Fruit fly (Drosophila melanogaster): ENCODE results near the gene sip2.

The sip2 gene

dm6 chr2L:6950096-6950495 lies 13.8 kb downstream of the sip2 start, which contains the start of the genes Gas41 and SA1 (continued):
- TF ChIP-seq Hr78 (GFP tag; optimal IDR thresholded peaks at IDR 0.05) (no peak), CG6272 (GFP tag; IDR thresholded peaks at IDR 0.05) (peak; percentile 96), CG16813 (GFP tag; IDR thresholded peaks at IDR 0.05; ENCODE audit: partially characterized antibody) (peak; percentile 76), E2f1 (GFP tag; IDR thresholded peaks at IDR 0.05) (peak; percentile 91), vnd (GFP tag; IDR thresholded peaks at IDR 0.05; ENCODE audit: partially characterized antibody) (peak; percentile 76), ewg (GFP tag; optimal IDR thresholded peaks at IDR 0.05) (peak; percentile 33), cwo (GFP tag; optimal IDR thresholded peaks at IDR 0.05) (peak; percentile 72), zfh1 (GFP tag; IDR thresholded peaks at IDR 0.05) (no peak), NFAT (GFP tag; IDR thresholded peaks at IDR 0.05) (peak; percentile 88), Taf1 (GFP tag; IDR thresholded peaks at IDR 0.05) (0 out of 2 replicates have a peak, but pooled peaks have one; percentile 35), ci (GFP tag; IDR thresholded peaks at IDR 0.05) (peak; percentile 88), dysf (GFP tag; IDR thresholded peaks at IDR 0.05) (no peak), hkb (optimal IDR thresholded peaks at IDR 0.05) (no peak), hkb (GFP tag; IDR thresholded peaks at IDR 0.05) (no peak), unc-4 (GFP tag; IDR thresholded peaks at IDR 0.05; ENCODE audit: partially characterized antibody) (peak; percentile 86), vfl (GFP tag; optimal IDR thresholded peaks at IDR 0.05) (peak; percentile 72), Atf6 (GFP tag; IDR thresholded peaks at IDR 0.05) (no peak), CG30403 (GFP tag; optimal IDR thresholded peaks at IDR 0.05) (peak; percentile 95), Adf1 (GFP tag; IDR thresholded peaks at IDR 0.05) (peak; percentile 34), CG4282 (GFP tag; optimal IDR thresholded peaks at IDR 0.05) (no peak), CG13287 (GFP tag; IDR thresholded peaks at IDR 0.05; ENCODE audit: partially characterized antibody) (peak; percentile 90), shn (GFP tag; optimal IDR thresholded peaks at IDR 0.05) (peak; percentile 24), CG8765 (GFP tag; IDR thresholded peaks at IDR 0.05) (peak; percentile 67), CG3995 (GFP tag; optimal IDR thresholded peaks at IDR 0.05) (peak; percentile 32), ind (GFP tag; optimal IDR thresholded peaks at IDR 0.05) (peak; percentile 92), amos (GFP tag; IDR thresholded peaks at IDR 0.05; ENCODE audit: partially characterized antibody) (peak; percentile 70; the same call in 1 of the 2 replicates), pnt (GFP tag; optimal IDR thresholded peaks at IDR 0.05) (peak; percentile 48), CG10366 (GFP tag; IDR thresholded peaks at IDR 0.05) (no peak), ara (GFP tag; IDR thresholded peaks at IDR 0.05) (peak; percentile 81), Nf-YA (GFP tag; IDR thresholded peaks at IDR 0.05) (no peak), CG7372 (GFP tag; IDR thresholded peaks at IDR 0.05) (peak; percentile 80), yki (optimal IDR thresholded peaks at IDR 0.05) (no peak), dm (GFP tag; optimal IDR thresholded peaks at IDR 0.05) (peak; percentile 11), br (optimal IDR thresholded peaks at IDR 0.05) (no peak), CG2875 (GFP tag; optimal IDR thresholded peaks at IDR 0.05) (peak; percentile 60), CG10431 (GFP tag; optimal IDR thresholded peaks at IDR 0.05) (no peak), Dad (GFP tag; optimal IDR thresholded peaks at IDR 0.05) (no peak), CG12299 (tag; optimal IDR thresholded peaks at IDR 0.05) (peak; percentile 35), D (optimal IDR thresholded peaks at IDR 0.05) (no peak), D (GFP tag; optimal IDR thresholded peaks at IDR 0.05) (peak; percentile 38), CG4617 (GFP tag; optimal IDR thresholded peaks at IDR 0.05; ENCODE audit: borderline replicate concordance) (peak; percentile 92), CG2712 (tag; optimal IDR thresholded peaks at IDR 0.05) (peak; percentile 96), usp (GFP tag; optimal IDR thresholded peaks at IDR 0.05) (no peak), CG2116 (GFP tag; optimal IDR thresholded peaks at IDR 0.05) (peak; percentile 92), zfh2 (GFP tag; optimal IDR thresholded peaks at IDR 0.05) (peak; percentile 74), CG32767 (GFP tag; IDR thresholded peaks at IDR 0.05) (peak; percentile 70; the same call in 1 of the 2 replicates), ato (GFP tag; IDR thresholded peaks at IDR 0.05; ENCODE audit: partially characterized antibody) (peak; percentile 57; the same call in 1 of the 2 replicates), sug (tag; optimal IDR thresholded peaks at IDR 0.05) (peak; percentile 68), Lhr (GFP tag; optimal IDR thresholded peaks at IDR 0.05) (peak; percentile 1), CG7987 (GFP tag; optimal IDR thresholded peaks at IDR 0.05) (peak; percentile 76), danr (GFP tag; IDR thresholded peaks at IDR 0.05) (peak; percentile 31; the same call in 1 of the 2 replicates)

All from whole organism, embryonic.